Worm (Caenorhabditis elegans) whole organism, L1 larva: ENCODE measurements around the gene ilys-3.

Source experiments
- elt-2 ChIP-seq: sonication (generic microtip); optimal IDR thresholded peaks from 2 replicates; lab custom pipeline; 2016; ENCODE audit warnings: missing genetic modification characterization, mild to moderate bottlenecking, inconsistent platforms, missing compliant biosample characterization, missing genetic modification reagents
- snpc-4 ChIP-seq: fragments of 150-350 bp; optimal IDR thresholded peaks from 2 replicates; lab custom pipeline; 2014; ENCODE audit warnings: missing biosample characterization, missing genetic modification characterization

- TF ChIP-seq elt-2 (no peak), snpc-4 (tag; lab: Kevin White, UChicago) (no peak)
Measured at ce11 chrIV:2470114-2470513, 5.9 kb downstream of the ilys-3 start, which contains the start of gene ilys-1.
